Worm (Caenorhabditis elegans) whole organism, late embryonic: Measurements from ENCODE around the gene C29G2.6.
"Not testable (repeated sequence)": the region's sequence is repeated elsewhere in the genome, so short reads cannot be mapped to it uniquely, and the experiment has no call there.

Experiments used
- C38D4.7 ChIP-seq: fragments of 200-800 bp; sonication (Bioruptor generic); optimal IDR thresholded peaks from 2 replicates; lab custom pipeline; 2018; ENCODE audit warnings: mild to moderate bottlenecking, missing genetic modification characterization, moderate library complexity, missing compliant biosample characterization
- ama-1 ChIP-seq: fragments of 150-350 bp; optimal IDR thresholded peaks from 2 replicates; lab custom pipeline; 2014
- ceh-14 ChIP-seq: sonication (generic microtip); optimal IDR thresholded peaks from 2 replicates; lab custom pipeline; 2016; ENCODE audit warnings: missing genotype, missing genetic modification characterization, missing compliant biosample characterization
- ceh-18 ChIP-seq: sonication (generic microtip); optimal IDR thresholded peaks from 2 replicates; lab custom pipeline; 2016; ENCODE audit warnings: missing genetic modification characterization, missing compliant biosample characterization
- ceh-19 ChIP-seq: fragments of 200-800 bp; sonication (Bioruptor generic); optimal IDR thresholded peaks from 2 replicates; lab custom pipeline; 2018; ENCODE audit warnings: mild to moderate bottlenecking, missing genetic modification characterization, missing compliant biosample characterization
- ceh-2 ChIP-seq: sonication (generic microtip); optimal IDR thresholded peaks from 2 replicates; lab custom pipeline; 2016; ENCODE audit warnings: missing genotype, missing genetic modification characterization, missing compliant biosample characterization
- ceh-22 ChIP-seq: sonication (generic microtip); optimal IDR thresholded peaks from 2 replicates; lab custom pipeline; 2017; ENCODE audit warnings: missing biosample characterization, missing genetic modification characterization
- ceh-31 ChIP-seq: sonication (generic microtip); optimal IDR thresholded peaks from 2 replicates; lab custom pipeline; 2016; ENCODE audit warnings: missing genetic modification characterization, missing compliant biosample characterization
- ceh-48 ChIP-seq: sonication (generic microtip); optimal IDR thresholded peaks from 2 replicates; lab custom pipeline; 2016; ENCODE audit warnings: missing genetic modification characterization, inconsistent platforms, missing compliant biosample characterization
- ceh-6 ChIP-seq: fragments of 200-800 bp; sonication (Bioruptor generic); optimal IDR thresholded peaks from 2 replicates; lab custom pipeline; 2018; ENCODE audit warnings: mild to moderate bottlenecking, missing genetic modification characterization, missing compliant biosample characterization
- ceh-9 ChIP-seq: sonication (generic microtip); optimal IDR thresholded peaks from 2 replicates; lab custom pipeline; 2016; ENCODE audit warnings: mild to moderate bottlenecking, missing genetic modification characterization, inconsistent platforms, missing compliant biosample characterization
- elt-2 ChIP-seq: sonication (generic microtip); optimal IDR thresholded peaks from 2 replicates; lab custom pipeline; 2016; ENCODE audit warnings: missing genetic modification reagents, missing genetic modification characterization, missing compliant biosample characterization
- elt-4 ChIP-seq: sonication (generic microtip); optimal IDR thresholded peaks from 2 replicates; lab custom pipeline; 2016; ENCODE audit warnings: missing genetic modification characterization, missing compliant biosample characterization
- fax-1 ChIP-seq: sonication (generic microtip); optimal IDR thresholded peaks from 2 replicates; lab custom pipeline; 2016; ENCODE audit warnings: missing genotype, missing genetic modification characterization, missing compliant biosample characterization
- hlh-13 ChIP-seq: fragments of 200-800 bp; sonication (Bioruptor generic); optimal IDR thresholded peaks from 2 replicates; lab custom pipeline; 2018; ENCODE audit warnings: mild to moderate bottlenecking, missing genetic modification characterization, missing compliant biosample characterization
- hlh-15 ChIP-seq: sonication (generic microtip); optimal IDR thresholded peaks from 2 replicates; lab custom pipeline; 2016; ENCODE audit warnings: missing genetic modification characterization, missing compliant biosample characterization
- hlh-6 ChIP-seq: sonication (generic microtip); optimal IDR thresholded peaks from 2 replicates; lab custom pipeline; 2016; ENCODE audit warnings: missing genotype, missing genetic modification characterization, missing compliant biosample characterization
- lin-11 ChIP-seq: fragments of 200-800 bp; sonication (Bioruptor generic); optimal IDR thresholded peaks from 2 replicates; lab custom pipeline; 2018; ENCODE audit warnings: mild to moderate bottlenecking, missing genetic modification characterization, missing compliant biosample characterization
- mec-3 ChIP-seq: sonication (generic microtip); optimal IDR thresholded peaks from 2 replicates; lab custom pipeline; 2016; ENCODE audit warnings: borderline replicate concordance, missing genetic modification characterization, missing compliant biosample characterization
- nfya-1 ChIP-seq: sonication (generic microtip); optimal IDR thresholded peaks from 2 replicates; lab custom pipeline; 2017; ENCODE audit warnings: missing genetic modification characterization, mild to moderate bottlenecking, missing compliant biosample characterization, antibody characterized with exemption, moderate library complexity
- nhr-11 ChIP-seq: fragments of 150-350 bp; optimal IDR thresholded peaks from 2 replicates; lab custom pipeline; 2014; ENCODE audit warnings: missing biosample characterization, missing genetic modification characterization
- odd-2 ChIP-seq: sonication (generic microtip); optimal IDR thresholded peaks from 2 replicates; lab custom pipeline; 2017; ENCODE audit warnings: antibody characterized with exemption, mild to moderate bottlenecking, missing genetic modification characterization, missing compliant biosample characterization
- pag-3 ChIP-seq: sonication (generic microtip); optimal IDR thresholded peaks from 2 replicates; lab custom pipeline; 2016; ENCODE audit warnings: missing compliant biosample characterization, missing genetic modification characterization, borderline replicate concordance
- pat-9 ChIP-seq: fragments of 200-800 bp; sonication (Bioruptor generic); optimal IDR thresholded peaks from 2 replicates; lab custom pipeline; 2018; ENCODE audit warnings: mild to moderate bottlenecking, missing genetic modification characterization, moderate library complexity, missing compliant biosample characterization
- pax-1 ChIP-seq: fragments of 150-350 bp; optimal IDR thresholded peaks from 2 replicates; lab custom pipeline; 2014; ENCODE audit warnings: missing biosample characterization, missing genetic modification characterization
- pha-2 ChIP-seq: sonication (generic microtip); optimal IDR thresholded peaks from 2 replicates; lab custom pipeline; 2017; ENCODE audit warnings: mild to moderate bottlenecking, missing genetic modification characterization, missing compliant biosample characterization
- pha-4 ChIP-seq: fragments of 150-350 bp; optimal IDR thresholded peaks from 2 replicates; lab custom pipeline; 2018; ENCODE audit warnings: missing biosample characterization, missing genetic modification reagents, missing genetic modification characterization
- pros-1 ChIP-seq: fragments of 150-350 bp; optimal IDR thresholded peaks from 2 replicates; lab custom pipeline; 2014; ENCODE audit warnings: missing biosample characterization, missing genetic modification reagents, missing genetic modification characterization
- sdc-2 ChIP-seq: sonication (generic microtip); optimal IDR thresholded peaks from 2 replicates; lab custom pipeline; 2016; ENCODE audit warnings: missing genotype, missing genetic modification characterization, missing compliant biosample characterization
- sox-4 ChIP-seq: sonication (generic microtip); optimal IDR thresholded peaks from 2 replicates; lab custom pipeline; 2017; ENCODE audit warnings: mild to moderate bottlenecking, missing genetic modification characterization, inconsistent platforms, missing compliant biosample characterization
- ttx-3 ChIP-seq: sonication (generic microtip); optimal IDR thresholded peaks from 2 replicates; lab custom pipeline; 2016; ENCODE audit warnings: missing genetic modification reagents, missing genetic modification characterization, missing compliant biosample characterization
- unc-55 ChIP-seq: sonication (generic microtip); optimal IDR thresholded peaks from 2 replicates; lab custom pipeline; 2017; ENCODE audit warnings: missing biosample characterization, missing genetic modification reagents, missing genetic modification characterization

Gene C29G2.6

ce11 chrV:2585727-2586126 is at the start of gene C29G2.6:
Gene C29G2.6 (minus strand): TSS chrV:2585908.
- no peak for TF ChIP-seq hlh-13
- TF ChIP-seq C38D4.7 (GFP tag; lab: Kevin White, UChicago) = no peak
- TF ChIP-seq ceh-6 (GFP tag; lab: Kevin White, UChicago) = no peak

ce11 chrV:2625360-2625759 is 39.7 kb upstream of the C29G2.6 start, which contains the start of gene sknr-1:
Gene sknr-1 (minus strand): TSS chrV:2625460.
- not testable (repeated sequence) for TF ChIP-seq ceh-2 (tag; lab: Kevin White, UChicago); pax-1; unc-55 (GFP tag; lab: Kevin White, UChicago)
- TF ChIP-seq, all 69 proteins: peak for 0; not testable (repeated sequence) for 69

ce11 chrV:2623765-2624164 is 38.1 kb upstream of the C29G2.6 start:
- TF ChIP-seq odd-2 (tag; lab: Kevin White, UChicago) (no peak), ceh-14 (no peak), pat-9 (tag; lab: Kevin White, UChicago) (no peak), sox-4 (tag; lab: Kevin White, UChicago) (no peak), ceh-18 (tag; lab: Kevin White, UChicago) (no peak), ceh-31 (tag; lab: Kevin White, UChicago) (no peak), pax-1 (no peak), nhr-11 (no peak), lin-11 (no peak), pag-3 (tag; lab: Kevin White, UChicago) (no peak), ceh-9 (tag; lab: Kevin White, UChicago) (no peak), sdc-2 (tag; lab: Kevin White, UChicago) (no peak), mec-3 (tag; lab: Kevin White, UChicago) (no peak), ama-1 (no peak), pha-2 (no peak)

- no peak for TF ChIP-seq elt-4
- no peak for TF ChIP-seq pha-4 (tag; lab: Kevin White, UChicago)
These were observed 36.2 kb upstream of the C29G2.6 start, which contains the start of gene srh-271 for ce11 chrV:2621879-2622278. Gene srh-271 (minus strand): TSS chrV:2621979.

- TF ChIP-seq ceh-19 (GFP tag; lab: Kevin White, UChicago) (no peak), ama-1 (no peak), fax-1 (no peak), ceh-2 (tag; lab: Kevin White, UChicago) (no peak), elt-4 (no peak), hlh-15 (tag; lab: Kevin White, UChicago) (no peak), pat-9 (tag; lab: Kevin White, UChicago) (no peak), nfya-1 (tag; lab: Kevin White, UChicago) (no peak), ceh-48 (tag; lab: Kevin White, UChicago) (no peak), hlh-6 (tag; lab: Kevin White, UChicago) (no peak), pros-1 (tag; lab: Kevin White, UChicago) (no peak), ttx-3 (no peak)
These were observed 31.8 kb upstream of the C29G2.6 start for ce11 chrV:2617499-2617898.

- TF ChIP-seq ceh-22 (tag; lab: Kevin White, UChicago) = no peak
- TF ChIP-seq elt-2 (tag; lab: Kevin White, UChicago) = peak; percentile 10
- TF ChIP-seq, all 69 proteins: peak for 1
These were observed 29.4 kb upstream of the C29G2.6 start, which contains the start of gene F53E10.1 for ce11 chrV:2614986-2615687. Gene F53E10.1 (plus strand): TSS chrV:2615310.
